Worm (Caenorhabditis elegans) whole organism, L4 larva: ENCODE data around the gene F57G12.1.

Experiments
- F10B5.3 ChIP-seq: sonication (generic microtip); optimal IDR thresholded peaks from 2 replicates; lab custom pipeline; 2016; ENCODE audit warnings: mild to moderate bottlenecking, missing genetic modification characterization, missing compliant biosample characterization
- F37D6.2 ChIP-seq: sonication (generic microtip); optimal IDR thresholded peaks from 2 replicates; lab custom pipeline; 2016; ENCODE audit warnings: mild to moderate bottlenecking, missing genetic modification characterization, missing compliant biosample characterization
- F44E2.7 ChIP-seq: fragments of 200-800 bp; sonication (Bioruptor generic); IDR thresholded peaks from 2 replicates; pipeline ENCODE4 v2.1.2; 2022; ENCODE audit warnings: missing genetic modification characterization, missing compliant biosample characterization
- R02D3.7 ChIP-seq: fragments of 150-350 bp; sonication (generic microtip); optimal IDR thresholded peaks from 3 replicates; lab custom pipeline; 2014; ENCODE audit warnings: missing biosample characterization, missing genetic modification characterization
- T26A8.4 ChIP-seq: fragments of 200-800 bp; sonication (Bioruptor generic); IDR thresholded peaks from 2 replicates; pipeline ENCODE4 v1.3.6; 2022; ENCODE audit warnings: missing genetic modification characterization, missing compliant biosample characterization
- Y105C5A.15 ChIP-seq: fragments of 200-800 bp; sonication (Bioruptor generic); IDR thresholded peaks from 2 replicates; pipeline ENCODE4 v1.3.6; 2022; ENCODE audit warnings: missing genetic modification characterization, missing compliant biosample characterization
- Y5F2A.4 ChIP-seq: fragments of 200-800 bp; sonication (Bioruptor generic); optimal IDR thresholded peaks from 2 replicates; lab custom pipeline; 2018; ENCODE audit warnings: mild to moderate bottlenecking, missing genetic modification characterization, missing compliant biosample characterization
- ZK546.5 ChIP-seq, 2 experiments: sonication (generic microtip); optimal IDR thresholded peaks; 2 replicates each; lab custom pipeline; 2017; ENCODE audit warnings: missing biosample characterization in 2 of 2, missing genetic modification characterization in 2 of 2
- aha-1 ChIP-seq: fragments of 150-350 bp; peaks from one replicate; lab custom pipeline; 2014; ENCODE audit warnings: missing biosample characterization, missing genetic modification characterization
- ama-1 ChIP-seq: fragments of 150-350 bp; optimal IDR thresholded peaks from 2 replicates; lab custom pipeline; 2014; ENCODE audit warnings: inconsistent platforms, mixed read lengths
- attf-4 ChIP-seq: sonication (generic microtip); optimal IDR thresholded peaks from 3 replicates; lab custom pipeline; 2017; ENCODE audit warnings: missing biosample characterization, missing genetic modification characterization
- ceh-20 ChIP-seq: fragments of 200-800 bp; sonication (Bioruptor generic); IDR thresholded peaks from 2 replicates; pipeline ENCODE4 v1.3.6; 2022; ENCODE audit warnings: missing genetic modification reagents, missing genetic modification characterization, missing compliant biosample characterization
- cey-2 ChIP-seq: sonication (generic microtip); optimal IDR thresholded peaks from 3 replicates; lab custom pipeline; 2017; ENCODE audit warnings: missing genetic modification characterization, mild to moderate bottlenecking, missing compliant biosample characterization, antibody characterized with exemption, borderline replicate concordance; ENCODE audit not compliant: insufficient read depth
- daf-12 ChIP-seq: fragments of 150-350 bp; optimal IDR thresholded peaks from 2 replicates; lab custom pipeline; 2014; ENCODE audit warnings: missing biosample characterization, missing genetic modification reagents, missing genetic modification characterization
- daf-16 ChIP-seq, 3 experiments: sonication (generic microtip); optimal IDR thresholded peaks; 2 replicates each; lab custom pipeline; 2016 to 2017; ENCODE audit warnings: missing genetic modification characterization in 3 of 3, missing genetic modification reagents in 3 of 3, mild to moderate bottlenecking in 2 of 3, missing compliant biosample characterization in 2 of 3, missing biosample characterization in 1 of 3, moderate library complexity in 1 of 3
- daf-19 ChIP-seq: fragments of 200-800 bp; sonication (Bioruptor generic); conservative IDR thresholded peaks from 2 replicates; pipeline ENCODE4 v1.3.6; 2022; ENCODE audit warnings: missing genetic modification characterization, missing compliant biosample characterization
- duxl-1 ChIP-seq: sonication (generic microtip); optimal IDR thresholded peaks from 2 replicates; lab custom pipeline; 2016; ENCODE audit warnings: mild to moderate bottlenecking, missing genetic modification characterization, moderate library complexity, missing compliant biosample characterization; ENCODE audit not compliant: poor library complexity
- fkh-10 ChIP-seq: fragments of 150-350 bp; optimal IDR thresholded peaks from 2 replicates; lab custom pipeline; 2014; ENCODE audit warnings: missing biosample characterization, missing genetic modification reagents, missing genetic modification characterization
- hlh-30 ChIP-seq: sonication (generic microtip); optimal IDR thresholded peaks from 2 replicates; lab custom pipeline; 2017; ENCODE audit warnings: antibody characterized with exemption, mild to moderate bottlenecking, missing genetic modification characterization, missing compliant biosample characterization; ENCODE audit not compliant: insufficient read depth
- jun-1 ChIP-seq: fragments of 150-350 bp; optimal IDR thresholded peaks from 2 replicates; lab custom pipeline; 2014; ENCODE audit warnings: missing biosample characterization, missing genetic modification reagents, missing genetic modification characterization
- lin-1 ChIP-seq: fragments of 200-800 bp; sonication (Bioruptor generic); IDR thresholded peaks from 2 replicates; pipeline ENCODE4 v1.3.6; 2022; ENCODE audit warnings: missing genetic modification reagents, missing genetic modification characterization, missing compliant biosample characterization
- lin-13 ChIP-seq: fragments of 150-350 bp; optimal IDR thresholded peaks from 2 replicates; lab custom pipeline; 2014; ENCODE audit warnings: missing biosample characterization, missing genetic modification reagents, missing genetic modification characterization
- lin-15B ChIP-seq: fragments of 150-350 bp; sonication (generic microtip); optimal IDR thresholded peaks from 3 replicates; lab custom pipeline; 2014; ENCODE audit warnings: missing biosample characterization, missing genetic modification characterization
- lin-29 ChIP-seq: fragments of 200-800 bp; sonication (Bioruptor generic); IDR thresholded peaks from 2 replicates; pipeline ENCODE4 v1.3.6; 2022; ENCODE audit warnings: missing genetic modification reagents, missing genetic modification characterization, missing compliant biosample characterization
- lsy-2 ChIP-seq, 2 experiments: fragments of 150-350 bp in 1 of 2; sonication (generic microtip) in 1 of 2; optimal IDR thresholded peaks; 2 replicates each; lab custom pipeline; 2014 to 2017; ENCODE audit warnings: missing biosample characterization in 2 of 2, missing genetic modification characterization in 2 of 2
- mep-1 ChIP-seq: fragments of 150-350 bp; sonication (generic microtip); optimal IDR thresholded peaks from 3 replicates; lab custom pipeline; 2014; ENCODE audit warnings: missing biosample characterization, missing genetic modification characterization
- mes-2 ChIP-seq: sonication (generic microtip); optimal IDR thresholded peaks from 2 replicates; lab custom pipeline; 2016; ENCODE audit warnings: missing genotype, mild to moderate bottlenecking, missing genetic modification characterization, missing compliant biosample characterization; ENCODE audit not compliant: poor library complexity, severe bottlenecking
- mxl-2 ChIP-seq: fragments of 200-800 bp; sonication (Bioruptor generic); conservative IDR thresholded peaks from 2 replicates; pipeline ENCODE4 v1.3.6; 2022; ENCODE audit warnings: missing genetic modification reagents, missing genetic modification characterization, missing compliant biosample characterization
- mxl-3 ChIP-seq: fragments of 200-800 bp; sonication (Bioruptor generic); optimal IDR thresholded peaks from 2 replicates; lab custom pipeline; 2018; ENCODE audit warnings: mild to moderate bottlenecking, missing genetic modification characterization, missing compliant biosample characterization
- nhr-237 ChIP-seq: sonication (generic microtip); optimal IDR thresholded peaks from 2 replicates; lab custom pipeline; 2017; ENCODE audit warnings: missing biosample characterization, missing genetic modification characterization
- nhr-25 ChIP-seq: sonication (generic microtip); optimal IDR thresholded peaks from 2 replicates; lab custom pipeline; 2017; ENCODE audit warnings: missing genetic modification characterization, mild to moderate bottlenecking, missing compliant biosample characterization, antibody characterized with exemption, moderate library complexity, borderline replicate concordance; ENCODE audit not compliant: insufficient read depth
- nhr-28 ChIP-seq: fragments of 150-350 bp; optimal IDR thresholded peaks from 2 replicates; lab custom pipeline; 2014; ENCODE audit warnings: missing biosample characterization, missing genetic modification characterization
- nhr-41 ChIP-seq: fragments of 200-800 bp; sonication (Bioruptor generic); IDR thresholded peaks from 2 replicates; pipeline ENCODE4 v1.3.6; 2022; ENCODE audit warnings: missing genetic modification reagents, missing genetic modification characterization, missing compliant biosample characterization
- nhr-77 ChIP-seq: fragments of 150-350 bp; optimal IDR thresholded peaks from 2 replicates; lab custom pipeline; 2014; ENCODE audit warnings: missing biosample characterization, missing genetic modification characterization
- sdz-12 ChIP-seq: fragments of 200-800 bp; sonication (Bioruptor generic); optimal IDR thresholded peaks from 2 replicates; lab custom pipeline; 2018; ENCODE audit warnings: mild to moderate bottlenecking, missing genetic modification characterization, missing compliant biosample characterization
- skn-1 ChIP-seq: fragments of 150-350 bp; optimal IDR thresholded peaks from 2 replicates; lab custom pipeline; 2014; ENCODE audit warnings: missing biosample characterization, missing genetic modification characterization
- snpc-1.2 ChIP-seq: fragments of 200-800 bp; sonication (Bioruptor generic); IDR thresholded peaks from 2 replicates; pipeline ENCODE4 v1.3.6; 2022; ENCODE audit warnings: missing genetic modification reagents, missing genetic modification characterization, missing compliant biosample characterization
- snpc-4 ChIP-seq: fragments of 150-350 bp; optimal IDR thresholded peaks from 2 replicates; lab custom pipeline; 2014; ENCODE audit warnings: missing biosample characterization, missing genetic modification characterization
- spr-3 ChIP-seq: fragments of 200-800 bp; sonication (Bioruptor generic); optimal IDR thresholded peaks from 2 replicates; lab custom pipeline; 2018; ENCODE audit warnings: mild to moderate bottlenecking, missing genetic modification characterization, missing compliant biosample characterization
- tag-97 ChIP-seq: fragments of 200-800 bp; sonication (Bioruptor generic); IDR thresholded peaks from 2 replicates; pipeline ENCODE4 v1.3.6; 2022; ENCODE audit warnings: missing genetic modification characterization, missing compliant biosample characterization
- unc-130 ChIP-seq: sonication (generic microtip); optimal IDR thresholded peaks from 2 replicates; lab custom pipeline; 2016; ENCODE audit warnings: missing genetic modification reagents, missing genetic modification characterization, missing compliant biosample characterization
- unc-39 ChIP-seq: sonication (generic microtip); optimal IDR thresholded peaks from 2 replicates; lab custom pipeline; 2017; ENCODE audit warnings: missing biosample characterization, missing genetic modification characterization
- unc-62 ChIP-seq, 3 experiments: fragments of 150-350 bp in 1 of 3; sonication (generic microtip); optimal IDR thresholded peaks in 2 of 3; peaks in 1 of 3; 1 replicate in 1 of 3; 2 replicates in 2 of 3; lab custom pipeline; 2014 to 2017; ENCODE audit warnings: missing biosample characterization in 3 of 3, missing genetic modification characterization in 3 of 3, missing genetic modification reagents in 3 of 3, missing genotype in 1 of 3
- vab-7 ChIP-seq: fragments of 200-800 bp; sonication (Bioruptor generic); IDR thresholded peaks from 2 replicates; pipeline ENCODE4 v1.3.6; 2022; ENCODE audit warnings: missing genetic modification reagents, missing genetic modification characterization, missing compliant biosample characterization
- zfp-3 ChIP-seq: fragments of 200-800 bp; sonication (Bioruptor generic); conservative IDR thresholded peaks from 2 replicates; pipeline ENCODE4 v1.3.6; 2022; ENCODE audit warnings: missing genetic modification reagents, missing genetic modification characterization, missing compliant biosample characterization
- zip-11 ChIP-seq: fragments of 200-800 bp; sonication (Bioruptor generic); IDR thresholded peaks from 2 replicates; pipeline ENCODE4 v1.3.6; 2022; ENCODE audit warnings: missing genetic modification characterization, missing compliant biosample characterization
- zip-2 ChIP-seq: fragments of 150-350 bp; optimal IDR thresholded peaks from 2 replicates; lab custom pipeline; 2014; ENCODE audit warnings: missing biosample characterization, missing genetic modification characterization
- ztf-11 ChIP-seq: fragments of 150-350 bp; optimal IDR thresholded peaks from 2 replicates; lab custom pipeline; 2014; ENCODE audit warnings: missing biosample characterization, missing genetic modification characterization
- ztf-7 ChIP-seq: fragments of 150-350 bp; optimal IDR thresholded peaks from 2 replicates; lab custom pipeline; 2014; ENCODE audit warnings: missing biosample characterization, missing genetic modification characterization

F57G12.1 gene

ce11 chrX:12171631-12172348 is at the start of gene F57G12.1 (continued):
- TF ChIP-seq hlh-30 (tag; lab: Kevin White, UChicago) (peak; percentile 85), jun-1 (tag; lab: Kevin White, UChicago) (no peak), ceh-20 (GFP tag; lab: Robert Waterston, UW) (peak; percentile 62; the same call in 1 of the 2 replicates), lsy-2 (tag; optimal IDR thresholded peaks at IDR 0.05; lab: Kevin White, UChicago) (peak; percentile 1 to 51), zfp-3 (GFP tag; lab: Robert Waterston, UW) (no peak), ZK546.5 (tag; optimal IDR thresholded peaks at IDR 0.05; lab: Kevin White, UChicago) (no peak), cey-2 (tag; lab: Kevin White, UChicago) (no peak), ama-1 (peak; percentile 92), mxl-2 (GFP tag; lab: Robert Waterston, UW) (no peak), ztf-11 (no peak), duxl-1 (no peak), lin-29 (GFP tag; lab: Robert Waterston, UW) (no peak), unc-130 (GFP tag; lab: Kevin White, UChicago) (no peak), snpc-4 (no peak), nhr-237 (tag; lab: Kevin White, UChicago) (no peak), nhr-28 (tag; lab: Kevin White, UChicago) (peak; percentile 62), zip-2 (tag; lab: Kevin White, UChicago) (no peak), spr-3 (GFP tag; lab: Kevin White, UChicago) (peak; percentile 61), nhr-25 (tag; lab: Kevin White, UChicago) (peak; percentile 86), daf-16 (GFP tag; optimal IDR thresholded peaks at IDR 0.05; lab: Kevin White, UChicago) (peak in 1 of 2 experiments; percentile 8), daf-16 (tag; optimal IDR thresholded peaks at IDR 0.05; lab: Kevin White, UChicago) (peak; percentile 10), F10B5.3 (tag; lab: Kevin White, UChicago) (no peak), vab-7 (GFP tag; lab: Robert Waterston, UW) (0 out of 2 replicates have a peak, but pooled peaks have one; percentile 41), nhr-41 (GFP tag; lab: Robert Waterston, UW) (no peak), tag-97 (GFP tag; lab: Robert Waterston, UW) (no peak), daf-19 (GFP tag; lab: Robert Waterston, UW) (no peak), mep-1 (tag; lab: Kevin White, UChicago) (peak; percentile 91), sdz-12 (GFP tag; lab: Kevin White, UChicago) (no peak), unc-39 (no peak), mxl-3 (GFP tag; lab: Kevin White, UChicago) (peak; percentile 85), ztf-7 (tag; lab: Kevin White, UChicago) (no peak), attf-4 (tag; lab: Kevin White, UChicago) (no peak), F37D6.2 (tag; lab: Kevin White, UChicago) (no peak), Y105C5A.15 (GFP tag; lab: Robert Waterston, UW) (no peak), Y5F2A.4 (GFP tag; lab: Kevin White, UChicago) (no peak), snpc-1.2 (GFP tag; lab: Robert Waterston, UW) (no peak), daf-12 (tag; lab: Kevin White, UChicago) (no peak), lin-15B (tag; lab: Kevin White, UChicago) (no peak), lin-13 (GFP tag; lab: Kevin White, UChicago) (peak; percentile 60), F44E2.7 (GFP tag; lab: Robert Waterston, UW) (no peak), skn-1 (tag; lab: Kevin White, UChicago) (no peak), aha-1 (tag; lab: Kevin White, UChicago) (peak; percentile 100), zip-11 (no peak), lin-1 (GFP tag; lab: Robert Waterston, UW) (peak; percentile 34; the same call in 1 of the 2 replicates), unc-62 (GFP tag; optimal IDR thresholded peaks at IDR 0.05 in 1 of 2; lab: Kevin White, UChicago) (peak in 1 of 2 experiments; percentile 100), unc-62 (tag; optimal IDR thresholded peaks at IDR 0.05; lab: Kevin White, UChicago) (no peak), mes-2 (peak; percentile 67), T26A8.4 (0 out of 2 replicates have a peak, but pooled peaks have one; percentile 15), nhr-77 (tag; lab: Kevin White, UChicago) (peak; percentile 48), R02D3.7 (tag; lab: Kevin White, UChicago) (no peak), fkh-10 (peak; percentile 9)
